Worm (Caenorhabditis elegans) whole organism, L4 larva: ENCODE results near the gene F54C8.1.

Experiments
- T26A8.4 ChIP-seq: fragments of 200-800 bp; sonication (Bioruptor generic); IDR thresholded peaks from 2 replicates; pipeline ENCODE4 v1.3.6; 2022; ENCODE audit warnings: missing genetic modification characterization, missing compliant biosample characterization
- cey-2 ChIP-seq: sonication (generic microtip); optimal IDR thresholded peaks from 3 replicates; lab custom pipeline; 2017; ENCODE audit warnings: missing genetic modification characterization, mild to moderate bottlenecking, missing compliant biosample characterization, antibody characterized with exemption, borderline replicate concordance; ENCODE audit not compliant: insufficient read depth
- dve-1 ChIP-seq: sonication (generic microtip); optimal IDR thresholded peaks from 2 replicates; lab custom pipeline; 2017; ENCODE audit warnings: antibody characterized with exemption, mild to moderate bottlenecking, missing genetic modification characterization, missing compliant biosample characterization; ENCODE audit not compliant: insufficient read depth
- fos-1 ChIP-seq: fragments of 150-350 bp; optimal IDR thresholded peaks from 2 replicates; lab custom pipeline; 2014; ENCODE audit warnings: missing biosample characterization, missing genetic modification characterization
- nhr-77 ChIP-seq: fragments of 150-350 bp; optimal IDR thresholded peaks from 2 replicates; lab custom pipeline; 2014; ENCODE audit warnings: missing biosample characterization, missing genetic modification characterization
- pha-4 ChIP-seq, 2 experiments: fragments of 150-350 bp in 1 of 2; fragments of 200-800 bp in 1 of 2; sonication (Bioruptor generic) in 1 of 2; IDR thresholded peaks in 1 of 2; optimal IDR thresholded peaks in 1 of 2; 2 replicates each; pipeline versions ENCODE4 v1.3.6 to Lab custom; 2014 to 2022; ENCODE audit warnings: missing genetic modification characterization in 2 of 2, missing genetic modification reagents in 2 of 2, missing biosample characterization in 1 of 2, missing compliant biosample characterization in 1 of 2

- TF ChIP-seq T26A8.4 (GFP tag; lab: Robert Waterston, UW): no peak
- no peak for TF ChIP-seq dve-1 (tag; lab: Kevin White, UChicago)
- TF ChIP-seq nhr-77 (tag; lab: Kevin White, UChicago): no peak
- TF ChIP-seq cey-2 (tag; lab: Kevin White, UChicago): no peak
- no peak for TF ChIP-seq fos-1 (tag; lab: Kevin White, UChicago)
- TF ChIP-seq pha-4 (GFP tag; IDR thresholded peaks at IDR 0.05; lab: Robert Waterston, UW): no peak
- TF ChIP-seq pha-4 (tag; optimal IDR thresholded peaks at IDR 0.05; lab: Kevin White, UChicago): no peak
These were observed 26.4 kb downstream of the F54C8.1 start, which contains the start of gene B0464.6 for ce11 chrIII:9465865-9466264.
